Fruit fly (Drosophila melanogaster) whole organism, embryonic: ENCODE measurements around the gene Tango2.

Experiments used
- Abd-B ChIP-seq: fragments of 200-800 bp; sonication (Bioruptor generic); optimal IDR thresholded peaks from 2 replicates; lab custom pipeline; 2018; ENCODE audit warnings: missing biosample characterization, mild to moderate bottlenecking, missing genetic modification characterization, moderate library complexity
- Adf1 ChIP-seq: fragments of 200-800 bp; sonication (Bioruptor generic); IDR thresholded peaks from 2 replicates; pipeline ENCODE4 v1.3.6; 2022; ENCODE audit warnings: missing biosample characterization, missing genetic modification characterization
- Asciz ChIP-seq: fragments of 200-800 bp; sonication (Bioruptor generic); optimal IDR thresholded peaks from 2 replicates; lab custom pipeline; 2017; ENCODE audit warnings: missing biosample characterization, mild to moderate bottlenecking, missing genetic modification characterization, missing genetic modification reagents
- CG14050 ChIP-seq: fragments of 200-800 bp; sonication (Bioruptor generic); IDR thresholded peaks from 3 replicates; pipeline ENCODE4 v1.3.6; 2022; ENCODE audit warnings: missing biosample characterization, missing genetic modification characterization
- CG14965 ChIP-seq: fragments of 200-800 bp; sonication (Bioruptor generic); optimal IDR thresholded peaks from 2 replicates; lab custom pipeline; 2016; ENCODE audit warnings: missing biosample characterization, missing genetic modification characterization, borderline replicate concordance
- CG1603 ChIP-seq: fragments of 200-800 bp; sonication (Bioruptor generic); optimal IDR thresholded peaks from 2 replicates; lab custom pipeline; 2019; ENCODE audit warnings: missing biosample characterization, mild to moderate bottlenecking, missing genetic modification characterization, moderate library complexity
- CG16815 ChIP-seq: fragments of 200-800 bp; sonication (Bioruptor generic); optimal IDR thresholded peaks from 3 replicates; lab custom pipeline; 2017; ENCODE audit warnings: missing biosample characterization, mild to moderate bottlenecking, missing genetic modification characterization
- CG17361 ChIP-seq: fragments of 200-800 bp; sonication (Bioruptor generic); IDR thresholded peaks from 3 replicates; pipeline ENCODE4 v1.3.6; 2022; ENCODE audit warnings: missing biosample characterization, missing genetic modification characterization
- CG1792 ChIP-seq: fragments of 200-800 bp; sonication (Bioruptor generic); optimal IDR thresholded peaks from 2 replicates; lab custom pipeline; 2016; ENCODE audit warnings: missing biosample characterization, missing genetic modification characterization
- CG1832 ChIP-seq: fragments of 200-800 bp; sonication (Bioruptor generic); optimal IDR thresholded peaks from 2 replicates; lab custom pipeline; 2017; ENCODE audit warnings: missing biosample characterization, mild to moderate bottlenecking, missing genetic modification characterization, inconsistent platforms
- CG2889 ChIP-seq: fragments of 200-800 bp; sonication (Bioruptor generic); IDR thresholded peaks from 3 replicates; pipeline ENCODE4 v1.3.6; 2022; ENCODE audit warnings: missing biosample characterization, missing genetic modification characterization
- CG34422 ChIP-seq: fragments of 200-800 bp; sonication (Bioruptor generic); IDR thresholded peaks from 3 replicates; pipeline ENCODE4 v1.3.6; 2022; ENCODE audit warnings: missing biosample characterization, missing genetic modification characterization
- CG3726 ChIP-seq: fragments of 200-800 bp; sonication (Bioruptor generic); IDR thresholded peaks from 3 replicates; pipeline ENCODE4, ENCODE4 v1.3.6; 2022; ENCODE audit warnings: missing biosample characterization, missing genetic modification characterization
- CG3847 ChIP-seq: fragments of 200-800 bp; sonication (Bioruptor generic); IDR thresholded peaks from 2 replicates; pipeline ENCODE4 v1.3.6; 2022; ENCODE audit warnings: missing biosample characterization, missing genetic modification characterization
- CG6854 ChIP-seq: fragments of 200-800 bp; sonication (Bioruptor generic); optimal IDR thresholded peaks from 3 replicates; lab custom pipeline; 2017; ENCODE audit warnings: missing biosample characterization, mild to moderate bottlenecking, missing genetic modification characterization
- CG9437 ChIP-seq: fragments of 200-800 bp; sonication (Bioruptor generic); optimal IDR thresholded peaks from 2 replicates; lab custom pipeline; 2018; ENCODE audit warnings: missing biosample characterization, mild to moderate bottlenecking, missing genetic modification characterization
- CTCF ChIP-seq: fragments of 200-800 bp; sonication (Bioruptor generic); optimal IDR thresholded peaks from 2 replicates; lab custom pipeline; 2017; ENCODE audit warnings: missing biosample characterization, mild to moderate bottlenecking, missing genetic modification characterization, moderate library complexity
- E2f1 ChIP-seq: fragments of 200-800 bp; sonication (Bioruptor generic); IDR thresholded peaks from 2 replicates; pipeline ENCODE4 v1.3.6; 2022; ENCODE audit warnings: missing biosample characterization, missing genetic modification characterization
- Lpt ChIP-seq: fragments of >200 bp; optimal IDR thresholded peaks from 2 replicates; lab custom pipeline; 2018; ENCODE audit warnings: missing biosample characterization, missing genetic modification characterization
- MESR4 ChIP-seq: fragments of 200-800 bp; sonication (Bioruptor generic); optimal IDR thresholded peaks from 2 replicates; lab custom pipeline; 2018; ENCODE audit warnings: missing biosample characterization, mild to moderate bottlenecking, missing genetic modification characterization, moderate library complexity
- Med ChIP-seq: fragments of 200-800 bp; sonication (Bioruptor generic); peaks from one replicate; lab custom pipeline; 2016; ENCODE audit warnings: missing biosample characterization, missing genetic modification characterization, mild to moderate bottlenecking, inconsistent platforms, moderate library complexity
- Myb ChIP-seq: fragments of 200-800 bp; sonication (Bioruptor generic); optimal IDR thresholded peaks from 2 replicates; lab custom pipeline; 2016; ENCODE audit warnings: missing biosample characterization, missing genetic modification characterization
- NK7.1 ChIP-seq: fragments of 200-800 bp; sonication (Bioruptor generic); optimal IDR thresholded peaks from 3 replicates; lab custom pipeline; 2016; ENCODE audit warnings: missing biosample characterization, missing genetic modification characterization
- NfI ChIP-seq: fragments of 200-800 bp; sonication (Bioruptor generic); optimal IDR thresholded peaks from 3 replicates; lab custom pipeline; 2018; ENCODE audit warnings: missing biosample characterization, mild to moderate bottlenecking, missing genetic modification characterization, moderate library complexity
- Pdp1 ChIP-seq, 2 experiments: fragments of 200-800 bp; sonication (Bioruptor generic); optimal IDR thresholded peaks; 3 replicates each; lab custom pipeline; 2016; ENCODE audit warnings: missing biosample characterization in 2 of 2, missing genetic modification characterization in 2 of 2, mild to moderate bottlenecking in 1 of 2, moderate library complexity in 1 of 2
- Rx ChIP-seq: fragments of 200-800 bp; sonication (Bioruptor generic); IDR thresholded peaks from 2 replicates; pipeline ENCODE4 v1.3.6; 2022; ENCODE audit warnings: missing biosample characterization, missing genetic modification characterization
- Scr ChIP-seq: fragments of 200-800 bp; sonication (Bioruptor generic); IDR thresholded peaks from 2 replicates; pipeline ENCODE4 v1.3.6; 2022; ENCODE audit warnings: missing biosample characterization, missing genetic modification characterization; ENCODE audit not compliant: partially characterized antibody
- Tbp ChIP-seq: fragments of >200 bp; optimal IDR thresholded peaks from 2 replicates; lab custom pipeline; 2018; ENCODE audit warnings: missing biosample characterization, missing genetic modification characterization
- Vsx1 ChIP-seq: fragments of 200-800 bp; sonication (Bioruptor generic); optimal IDR thresholded peaks from 2 replicates; lab custom pipeline; 2017; ENCODE audit warnings: missing biosample characterization, mild to moderate bottlenecking, missing genetic modification characterization, missing genetic modification reagents
- bsh ChIP-seq, 2 experiments: fragments of 200-800 bp; sonication (Bioruptor generic); optimal IDR thresholded peaks; 2 replicates each; lab custom pipeline; 2017 to 2018; ENCODE audit warnings: mild to moderate bottlenecking in 2 of 2, missing biosample characterization in 2 of 2, missing genetic modification characterization in 2 of 2, moderate library complexity in 1 of 2
- crol ChIP-seq: fragments of 200-800 bp; sonication (Bioruptor generic); IDR thresholded peaks from 2 replicates; pipeline ENCODE4 v1.3.6; 2022; ENCODE audit warnings: missing biosample characterization, missing genetic modification characterization
- dmrt99B ChIP-seq: fragments of 200-800 bp; sonication (Bioruptor generic); optimal IDR thresholded peaks from 2 replicates; lab custom pipeline; 2018; ENCODE audit warnings: missing biosample characterization, mild to moderate bottlenecking, missing genetic modification characterization, moderate library complexity
- dysf ChIP-seq: fragments of 200-800 bp; sonication (Bioruptor generic); IDR thresholded peaks from 3 replicates; pipeline ENCODE4 v1.3.6; 2022; ENCODE audit warnings: missing biosample characterization, missing genetic modification characterization
- en ChIP-seq: fragments of 200-800 bp; sonication (Bioruptor generic); optimal IDR thresholded peaks from 2 replicates; lab custom pipeline; 2016; ENCODE audit warnings: missing biosample characterization, missing genetic modification characterization
- eve ChIP-seq, 2 experiments: fragments of >200 bp; optimal IDR thresholded peaks; 2 replicates each; lab custom pipeline; 2017; ENCODE audit warnings: missing biosample characterization in 2 of 2, missing genetic modification characterization in 2 of 2
- exex ChIP-seq: fragments of 200-800 bp; sonication (Bioruptor generic); optimal IDR thresholded peaks from 4 replicates; lab custom pipeline; 2018; ENCODE audit warnings: missing biosample characterization, mild to moderate bottlenecking, missing genetic modification characterization, moderate library complexity
- ind ChIP-seq: fragments of 200-800 bp; sonication (Bioruptor generic); optimal IDR thresholded peaks from 3 replicates; lab custom pipeline; 2016; ENCODE audit warnings: missing biosample characterization, missing genetic modification characterization
- inv ChIP-seq: fragments of 200-800 bp; sonication (Bioruptor generic); IDR thresholded peaks from 2 replicates; pipeline ENCODE4 v1.3.6; 2022; ENCODE audit warnings: missing biosample characterization, missing genetic modification characterization; ENCODE audit not compliant: partially characterized antibody
- jigr1 ChIP-seq: fragments of 200-800 bp; sonication (Bioruptor generic); IDR thresholded peaks from 3 replicates; pipeline ENCODE4 v1.3.6; 2022; ENCODE audit warnings: missing biosample characterization, missing genetic modification characterization
- odd ChIP-seq: fragments of 200-800 bp; sonication (Bioruptor generic); optimal IDR thresholded peaks from 2 replicates; lab custom pipeline; 2017; ENCODE audit warnings: missing biosample characterization, mild to moderate bottlenecking, missing genetic modification characterization
- ranshi ChIP-seq: fragments of 200-800 bp; sonication (Bioruptor generic); IDR thresholded peaks from 2 replicates; pipeline ENCODE4 v1.3.6; 2022; ENCODE audit warnings: missing biosample characterization, missing genetic modification characterization
- ro ChIP-seq: fragments of 200-800 bp; sonication (Bioruptor generic); IDR thresholded peaks from 2 replicates; pipeline ENCODE4 v1.3.6; 2022; ENCODE audit warnings: missing biosample characterization, missing genetic modification characterization
- row ChIP-seq: fragments of 200-800 bp; sonication (Bioruptor generic); IDR thresholded peaks from 3 replicates; pipeline ENCODE4 v1.3.6; 2022; ENCODE audit warnings: missing biosample characterization, missing genetic modification characterization
- sd ChIP-seq: fragments of 200-800 bp; sonication (Bioruptor generic); optimal IDR thresholded peaks from 3 replicates; lab custom pipeline; 2018; ENCODE audit warnings: missing biosample characterization, mild to moderate bottlenecking, missing genetic modification characterization, moderate library complexity
- slou ChIP-seq: fragments of 200-800 bp; sonication (Bioruptor generic); optimal IDR thresholded peaks from 3 replicates; lab custom pipeline; 2016; ENCODE audit warnings: missing biosample characterization, missing genetic modification characterization
- tgo ChIP-seq: fragments of 200-800 bp; sonication (Bioruptor generic); IDR thresholded peaks from 3 replicates; pipeline ENCODE4 v1.3.6; 2022; ENCODE audit warnings: missing biosample characterization, missing genetic modification characterization
- ttk ChIP-seq: fragments of 200-800 bp; sonication (Bioruptor generic); IDR thresholded peaks from 2 replicates; pipeline ENCODE4 v2.1.2; 2022; ENCODE audit warnings: missing biosample characterization, missing genetic modification characterization
- tup ChIP-seq: fragments of 200-800 bp; sonication (Bioruptor generic); optimal IDR thresholded peaks from 2 replicates; lab custom pipeline; 2016; ENCODE audit warnings: missing biosample characterization, mild to moderate bottlenecking, missing genetic modification characterization, moderate library complexity
- tx ChIP-seq: fragments of 200-800 bp; sonication (Bioruptor generic); optimal IDR thresholded peaks from 2 replicates; lab custom pipeline; 2016; ENCODE audit warnings: missing biosample characterization, missing genetic modification characterization
- vfl ChIP-seq: fragments of 200-800 bp; sonication (Bioruptor generic); optimal IDR thresholded peaks from 2 replicates; lab custom pipeline; 2016; ENCODE audit warnings: missing biosample characterization, missing genetic modification characterization
- vvl ChIP-seq: fragments of 200-800 bp; sonication (Bioruptor generic); IDR thresholded peaks from 2 replicates; pipeline ENCODE4 v1.3.6; 2022; ENCODE audit warnings: missing biosample characterization, missing genetic modification characterization
- zfh2 ChIP-seq: fragments of 200-800 bp; sonication (Bioruptor generic); optimal IDR thresholded peaks from 2 replicates; lab custom pipeline; 2016; ENCODE audit warnings: missing biosample characterization, missing genetic modification characterization

The Tango2 gene

DNA sequence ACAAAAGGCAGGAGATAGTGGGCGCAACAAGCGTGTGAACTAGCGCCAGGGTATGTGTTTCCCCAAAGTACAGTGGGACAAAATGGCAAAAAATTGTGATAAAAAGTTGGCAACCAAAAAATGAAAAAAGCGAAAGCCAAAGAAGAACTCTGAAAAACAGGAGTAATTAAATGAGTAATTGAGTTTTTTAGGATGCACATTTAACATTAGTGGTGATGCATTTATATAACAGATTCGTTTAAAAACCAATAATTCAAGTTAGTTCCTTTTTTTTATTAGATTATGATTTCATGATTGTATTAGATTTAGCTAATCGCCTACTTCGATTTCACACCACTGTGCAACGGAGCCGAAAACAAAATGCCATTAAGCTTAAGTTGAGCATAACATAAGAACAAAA is 44.4 kb upstream of the Tango2 start (continued):
- TF ChIP-seq sd (tag; lab: Kevin White, UChicago) = no peak
- TF ChIP-seq CG3726 = no peak
- 0 out of 2 replicates have a peak, but pooled peaks have one; percentile 54 for TF ChIP-seq vvl (GFP tag; lab: Robert Waterston, UW)
- TF ChIP-seq zfh2 (GFP tag; lab: Kevin White, UChicago) = peak; percentile 14
- no peak for TF ChIP-seq crol
- no peak for TF ChIP-seq Tbp (GFP tag; lab: Kevin White, UChicago)
- peak; percentile 45 for TF ChIP-seq NfI (GFP tag; lab: Kevin White, UChicago)
- peak; percentile 28 for TF ChIP-seq en (GFP tag; lab: Kevin White, UChicago)
- no peak for TF ChIP-seq CG1603
- TF ChIP-seq CG1792 (GFP tag; lab: Kevin White, UChicago) = no peak
- TF ChIP-seq CG34422 (GFP tag; lab: Robert Waterston, UW) = no peak
- no peak for TF ChIP-seq exex
- no peak for TF ChIP-seq tup
- peak; percentile 28 for TF ChIP-seq Myb (GFP tag; lab: Kevin White, UChicago)
- no peak for TF ChIP-seq slou
- peak; percentile 44; the same call in 2 of the 3 replicates for TF ChIP-seq tgo (GFP tag; lab: Robert Waterston, UW)
- peak; percentile 30 for TF ChIP-seq CG16815 (GFP tag; lab: Kevin White, UChicago)
- peak; percentile 78 for TF ChIP-seq CG17361 (GFP tag; lab: Robert Waterston, UW)
- peak; percentile 76 for TF ChIP-seq dmrt99B (tag; lab: Kevin White, UChicago)
- peak; percentile 44; the same call in 1 of the 2 replicates for TF ChIP-seq ranshi (GFP tag; lab: Robert Waterston, UW)
- no peak for TF ChIP-seq MESR4
- TF ChIP-seq CG14965 (GFP tag; lab: Kevin White, UChicago) = no peak
- peak; percentile 35 for TF ChIP-seq tx (GFP tag; lab: Kevin White, UChicago)
- TF ChIP-seq inv = no peak
- TF ChIP-seq Med (GFP tag; lab: Kevin White, UChicago) = peak; percentile 88
- no peak for TF ChIP-seq CG6854 (GFP tag; lab: Kevin White, UChicago)
- TF ChIP-seq E2f1 (GFP tag; lab: Robert Waterston, UW) = peak; percentile 49
- no peak for TF ChIP-seq ro (GFP tag; lab: Robert Waterston, UW)
- no peak for TF ChIP-seq Adf1 (GFP tag; lab: Robert Waterston, UW)
- no peak for TF ChIP-seq jigr1 (GFP tag; lab: Robert Waterston, UW)
- peak; percentile 1 for TF ChIP-seq odd (GFP tag; lab: Kevin White, UChicago)
- TF ChIP-seq Pdp1 (GFP tag; optimal IDR thresholded peaks at IDR 0.05; lab: Kevin White, UChicago) = peak; percentile 56 to 62
- peak; percentile 45 for TF ChIP-seq Vsx1 (GFP tag; lab: Kevin White, UChicago)
- no peak for TF ChIP-seq CG1832 (GFP tag; lab: Kevin White, UChicago)
- peak; percentile 59 for TF ChIP-seq dysf (GFP tag; lab: Robert Waterston, UW)
- no peak for TF ChIP-seq Rx (GFP tag; lab: Robert Waterston, UW)
- no peak for TF ChIP-seq Lpt
- peak; percentile 38 for TF ChIP-seq Asciz (GFP tag; lab: Kevin White, UChicago)
- peak; percentile 56 for TF ChIP-seq row (GFP tag; lab: Robert Waterston, UW)
- TF ChIP-seq CG9437 (GFP tag; lab: Kevin White, UChicago) = peak; percentile 45
- no peak for TF ChIP-seq CG14050 (GFP tag; lab: Robert Waterston, UW)
- no peak for TF ChIP-seq CTCF (GFP tag; lab: Kevin White, UChicago)
- TF ChIP-seq Scr = no peak
- 0 out of 3 replicates have a peak, but pooled peaks have one; percentile 9 for TF ChIP-seq CG2889 (GFP tag; lab: Robert Waterston, UW)
- TF ChIP-seq vfl (GFP tag; lab: Kevin White, UChicago) = no peak
- TF ChIP-seq ttk (GFP tag; lab: Robert Waterston, UW) = no peak
- TF ChIP-seq bsh (GFP tag; optimal IDR thresholded peaks at IDR 0.05; lab: Kevin White, UChicago) = peak in 1 of 2 experiments; percentile 74
- TF ChIP-seq CG3847 = peak; percentile 32; the same call in 1 of the 2 replicates
- peak; percentile 43 for TF ChIP-seq Abd-B (GFP tag; lab: Kevin White, UChicago)
- TF ChIP-seq NK7.1 (GFP tag; lab: Kevin White, UChicago) = no peak
- peak in 1 of 2 experiments; percentile 76 for TF ChIP-seq eve (GFP tag; optimal IDR thresholded peaks at IDR 0.05; lab: Kevin White, UChicago)
- TF ChIP-seq ind (GFP tag; lab: Kevin White, UChicago) = peak; percentile 49
